Fruit fly (Drosophila melanogaster): Measurements from ENCODE around the gene CkIIalpha-i1.

CkIIalpha-i1 gene

dm6 chr3L:15816143-15816487 is 664 bp upstream of the CkIIalpha-i1 start, which contains the start of gene fwe (continued):
- TF ChIP-seq CG6791 (GFP tag; IDR thresholded peaks at IDR 0.05; ENCODE audit: partially characterized antibody): peak; percentile 88; the same call in 2 of the 3 replicates
- TF ChIP-seq Ada2b (GFP tag; IDR thresholded peaks at IDR 0.05): no peak
- TF ChIP-seq CG10565 (GFP tag; optimal IDR thresholded peaks at IDR 0.05): no peak
- no peak for TF ChIP-seq Asciz (GFP tag; optimal IDR thresholded peaks at IDR 0.05)
- no peak for TF ChIP-seq nom (GFP tag; optimal IDR thresholded peaks at IDR 0.05)
- TF ChIP-seq CG2712 (tag; optimal IDR thresholded peaks at IDR 0.05): no peak
- no peak for TF ChIP-seq CG1024 (GFP tag; IDR thresholded peaks at IDR 0.05)
- peak; percentile 51 for TF ChIP-seq pzg (GFP tag; optimal IDR thresholded peaks at IDR 0.05)
- TF ChIP-seq CG34376 (GFP tag; optimal IDR thresholded peaks at IDR 0.05): no peak
- peak; percentile 12; the same call in 2 of the 3 replicates for TF ChIP-seq Doc3 (GFP tag; IDR thresholded peaks at IDR 0.05; ENCODE audit: partially characterized antibody)
- TF ChIP-seq CG15514 (GFP tag; optimal IDR thresholded peaks at IDR 0.05): peak; percentile 99
- no peak for TF ChIP-seq lmd (GFP tag; IDR thresholded peaks at IDR 0.05)
- TF ChIP-seq ato (GFP tag; IDR thresholded peaks at IDR 0.05; ENCODE audit: partially characterized antibody): peak; percentile 30; the same call in 1 of the 2 replicates
- TF ChIP-seq Vsx1 (GFP tag; optimal IDR thresholded peaks at IDR 0.05): no peak
- TF ChIP-seq seq (GFP tag; IDR thresholded peaks at IDR 0.05): no peak
- TF ChIP-seq Opbp (GFP tag; IDR thresholded peaks at IDR 0.05; ENCODE audit: partially characterized antibody): peak; percentile 84; the same call in 2 of the 3 replicates
- TF ChIP-seq sens-2 (GFP tag; IDR thresholded peaks at IDR 0.05): no peak
- TF ChIP-seq Hr39 (optimal IDR thresholded peaks at IDR 0.05): no peak
- no peak for TF ChIP-seq CG13123 (GFP tag; optimal IDR thresholded peaks at IDR 0.05)
- no peak for TF ChIP-seq gcm (GFP tag; optimal IDR thresholded peaks at IDR 0.05)
- no peak for TF ChIP-seq E2f1 (GFP tag; IDR thresholded peaks at IDR 0.05)
- TF ChIP-seq CG33213 (GFP tag; optimal IDR thresholded peaks at IDR 0.05): no peak
- peak; percentile 61 for TF ChIP-seq tna (GFP tag; IDR thresholded peaks at IDR 0.05; ENCODE audit: partially characterized antibody)
- no peak for TF ChIP-seq CG14441 (GFP tag; IDR thresholded peaks at IDR 0.05)
- TF ChIP-seq NC2β (GFP tag; optimal IDR thresholded peaks at IDR 0.05): no peak
- TF ChIP-seq HHEX (GFP tag; optimal IDR thresholded peaks at IDR 0.05): no peak
- no peak for TF ChIP-seq CG16863 (GFP tag; optimal IDR thresholded peaks at IDR 0.05)
- TF ChIP-seq btn (GFP tag; optimal IDR thresholded peaks at IDR 0.05): no peak
- TF ChIP-seq CG2199 (GFP tag; IDR thresholded peaks at IDR 0.05): no peak
- TF ChIP-seq luna (GFP tag; optimal IDR thresholded peaks at IDR 0.05): no peak
- TF ChIP-seq ara (GFP tag; IDR thresholded peaks at IDR 0.05): no peak
- TF ChIP-seq gsb-n (tag; optimal IDR thresholded peaks at IDR 0.05): no peak
- TF ChIP-seq inv (GFP tag; IDR thresholded peaks at IDR 0.05; ENCODE audit: partially characterized antibody): peak; percentile 71
- peak; percentile 7; the same call in 2 of the 3 replicates for TF ChIP-seq CG14860 (GFP tag; IDR thresholded peaks at IDR 0.05; ENCODE audit: partially characterized antibody)
- TF ChIP-seq trh (GFP tag; optimal IDR thresholded peaks at IDR 0.05): no peak
- no peak for TF ChIP-seq Fer2 (tag; optimal IDR thresholded peaks at IDR 0.05)
- TF ChIP-seq rib (GFP tag; IDR thresholded peaks at IDR 0.05): no peak
- TF ChIP-seq Hmr (GFP tag; optimal IDR thresholded peaks at IDR 0.05): no peak
- TF ChIP-seq Hey (tag; optimal IDR thresholded peaks at IDR 0.05): no peak
- TF ChIP-seq kah (GFP tag; optimal IDR thresholded peaks at IDR 0.05): no peak
- TF ChIP-seq CG9215 (GFP tag; IDR thresholded peaks at IDR 0.05): no peak
- TF ChIP-seq HmgZ (tag; optimal IDR thresholded peaks at IDR 0.05): no peak
- TF ChIP-seq Xrp1 (GFP tag; IDR thresholded peaks at IDR 0.05): no peak
- TF ChIP-seq pfk (GFP tag; optimal IDR thresholded peaks at IDR 0.05): no peak
- peak in 1 of 2 experiments; percentile 66 for TF ChIP-seq insv (GFP tag; optimal IDR thresholded peaks at IDR 0.05)
- TF ChIP-seq maf-S (GFP tag; optimal IDR thresholded peaks at IDR 0.05): no peak
- TF ChIP-seq CG10267 (tag; optimal IDR thresholded peaks at IDR 0.05): no peak
- no peak for TF ChIP-seq bab2 (GFP tag; optimal IDR thresholded peaks at IDR 0.05)
- TF ChIP-seq schlank (tag; optimal IDR thresholded peaks at IDR 0.05): no peak
- no peak for TF ChIP-seq bigmax (GFP tag; optimal IDR thresholded peaks at IDR 0.05)
- TF ChIP-seq CG13894 (tag; optimal IDR thresholded peaks at IDR 0.05): no peak
